Fruit fly (Drosophila melanogaster) whole organism, embryonic: ENCODE results near the gene Rab23.

Source experiments
- CG10209 ChIP-seq: fragments of 200-800 bp; sonication (Bioruptor generic); optimal IDR thresholded peaks from 3 replicates; lab custom pipeline; 2017; ENCODE audit warnings: missing biosample characterization, mild to moderate bottlenecking, missing genetic modification characterization, missing genetic modification reagents
- CG10431 ChIP-seq: fragments of 200-800 bp; sonication (Bioruptor generic); optimal IDR thresholded peaks from 3 replicates; lab custom pipeline; 2018; ENCODE audit warnings: missing biosample characterization, mild to moderate bottlenecking, missing genetic modification characterization
- CG11398 ChIP-seq: fragments of 200-800 bp; sonication (Bioruptor generic); optimal IDR thresholded peaks from 2 replicates; lab custom pipeline; 2016; ENCODE audit warnings: missing biosample characterization, missing genetic modification characterization
- CG12104 ChIP-seq: fragments of 200-800 bp; sonication (Bioruptor generic); optimal IDR thresholded peaks from 3 replicates; lab custom pipeline; 2016; ENCODE audit warnings: missing biosample characterization, missing genetic modification characterization
- CG12155 ChIP-seq: fragments of 200-800 bp; sonication (Bioruptor generic); optimal IDR thresholded peaks from 3 replicates; lab custom pipeline; 2016; ENCODE audit warnings: missing biosample characterization, missing genetic modification characterization
- CG12659 ChIP-seq: fragments of 200-800 bp; sonication (Bioruptor generic); optimal IDR thresholded peaks from 3 replicates; lab custom pipeline; 2017; ENCODE audit warnings: mild to moderate bottlenecking, missing biosample characterization, missing genetic modification reagents, missing genetic modification characterization
- CG13775 ChIP-seq: fragments of 200-800 bp; sonication (Bioruptor generic); optimal IDR thresholded peaks from 3 replicates; lab custom pipeline; 2017; ENCODE audit warnings: missing biosample characterization, mild to moderate bottlenecking, missing genetic modification characterization
- CG14667 ChIP-seq: fragments of 200-800 bp; sonication (Bioruptor generic); IDR thresholded peaks from 2 replicates; pipeline ENCODE4 v1.3.6; 2022; ENCODE audit warnings: missing biosample characterization, missing genetic modification characterization
- CG15269 ChIP-seq: fragments of 200-800 bp; sonication (Bioruptor generic); optimal IDR thresholded peaks from 2 replicates; lab custom pipeline; 2018; ENCODE audit warnings: missing biosample characterization, mild to moderate bottlenecking, missing genetic modification characterization, moderate library complexity
- CG1529 ChIP-seq: fragments of 200-800 bp; sonication (Bioruptor generic); optimal IDR thresholded peaks from 3 replicates; lab custom pipeline; 2018; ENCODE audit warnings: missing biosample characterization, missing genetic modification characterization
- CG16813 ChIP-seq: fragments of 200-800 bp; sonication (Bioruptor generic); IDR thresholded peaks from 3 replicates; pipeline ENCODE4 v1.3.6; 2022; ENCODE audit warnings: missing biosample characterization, missing genetic modification characterization; ENCODE audit not compliant: partially characterized antibody
- CG16863 ChIP-seq: fragments of 200-800 bp; sonication (Bioruptor generic); optimal IDR thresholded peaks from 3 replicates; lab custom pipeline; 2016; ENCODE audit warnings: missing biosample characterization, missing genetic modification characterization
- CG31388 ChIP-seq: fragments of 200-800 bp; sonication (Bioruptor generic); optimal IDR thresholded peaks from 2 replicates; lab custom pipeline; 2016; ENCODE audit warnings: missing biosample characterization, missing genetic modification characterization
- CG42726 ChIP-seq: fragments of 200-800 bp; sonication (Bioruptor generic); IDR thresholded peaks from 2 replicates; pipeline ENCODE4 v1.3.6; 2022; ENCODE audit warnings: missing biosample characterization, missing genetic modification characterization; ENCODE audit not compliant: partially characterized antibody
- CG5245 ChIP-seq: fragments of 200-800 bp; sonication (Bioruptor generic); optimal IDR thresholded peaks from 3 replicates; lab custom pipeline; 2016; ENCODE audit warnings: missing biosample characterization, missing genetic modification characterization
- CG7372 ChIP-seq: fragments of 200-800 bp; sonication (Bioruptor generic); IDR thresholded peaks from 2 replicates; pipeline ENCODE4 v1.3.6; 2022; ENCODE audit warnings: missing biosample characterization, missing genetic modification characterization
- CG8290 ChIP-seq, 3 experiments: fragments of 200-800 bp; sonication (Bioruptor generic); optimal IDR thresholded peaks; 2 replicates each; lab custom pipeline; 2016 to 2019; ENCODE audit warnings: missing biosample characterization in 3 of 3, missing genetic modification characterization in 3 of 3, mild to moderate bottlenecking in 2 of 3, moderate library complexity in 1 of 3
- CG8359 ChIP-seq: fragments of 200-800 bp; sonication (Bioruptor generic); optimal IDR thresholded peaks from 2 replicates; lab custom pipeline; 2017; ENCODE audit warnings: missing biosample characterization, mild to moderate bottlenecking, missing genetic modification characterization, borderline replicate concordance
- CrebB ChIP-seq: fragments of 200-800 bp; sonication (Bioruptor generic); optimal IDR thresholded peaks from 3 replicates; lab custom pipeline; 2018; ENCODE audit warnings: missing biosample characterization, mild to moderate bottlenecking, missing genetic modification characterization
- Dek ChIP-seq: fragments of 200-800 bp; sonication (Bioruptor generic); optimal IDR thresholded peaks from 3 replicates; lab custom pipeline; 2019; ENCODE audit warnings: missing biosample characterization, mild to moderate bottlenecking, missing genetic modification characterization, moderate library complexity
- Dll ChIP-seq: fragments of 200-800 bp; sonication (Bioruptor generic); IDR thresholded peaks from 4 replicates; pipeline ENCODE4 v1.3.6; 2022; ENCODE audit warnings: missing biosample characterization, missing genetic modification characterization; ENCODE audit not compliant: partially characterized antibody
- Drgx ChIP-seq: fragments of 200-800 bp; sonication (Bioruptor generic); IDR thresholded peaks from 2 replicates; pipeline ENCODE4 v1.3.6; 2022; ENCODE audit warnings: missing biosample characterization, missing genetic modification characterization
- GATAe ChIP-seq: fragments of 200-800 bp; sonication (Bioruptor generic); conservative IDR thresholded peaks from 2 replicates; pipeline ENCODE4 v1.3.6; 2022; ENCODE audit warnings: missing biosample characterization, missing genetic modification characterization
- HLH3B ChIP-seq: fragments of 200-800 bp; sonication (Bioruptor generic); IDR thresholded peaks from 2 replicates; pipeline ENCODE4 v1.3.6; 2022; ENCODE audit warnings: missing biosample characterization, missing genetic modification characterization
- HmgD ChIP-seq: fragments of 200-800 bp; sonication (Bioruptor generic); optimal IDR thresholded peaks from 3 replicates; lab custom pipeline; 2016; ENCODE audit warnings: missing biosample characterization, missing genetic modification characterization
- Hr3 ChIP-seq: fragments of 200-800 bp; sonication (Bioruptor generic); optimal IDR thresholded peaks from 3 replicates; lab custom pipeline; 2016; ENCODE audit warnings: missing biosample characterization, missing genetic modification characterization
- Kr ChIP-seq: fragments of 200-800 bp; sonication (Bioruptor generic); optimal IDR thresholded peaks from 2 replicates; lab custom pipeline; 2017; ENCODE audit warnings: missing biosample characterization, mild to moderate bottlenecking, missing genetic modification characterization
- MESR4 ChIP-seq: fragments of 200-800 bp; sonication (Bioruptor generic); optimal IDR thresholded peaks from 2 replicates; lab custom pipeline; 2018; ENCODE audit warnings: missing biosample characterization, mild to moderate bottlenecking, missing genetic modification characterization, moderate library complexity
- NFAT ChIP-seq: fragments of 200-800 bp; sonication (Bioruptor generic); IDR thresholded peaks from 2 replicates; pipeline ENCODE4 v1.3.6; 2022; ENCODE audit warnings: missing biosample characterization, missing genetic modification characterization
- Sin3A ChIP-seq: fragments of >200 bp; optimal IDR thresholded peaks from 2 replicates; lab custom pipeline; 2018
- Stat92E ChIP-seq, 3 experiments: fragments of >200 bp in 2 of 3; fragments of 200-800 bp in 1 of 3; sonication (Bioruptor generic) in 1 of 3; optimal IDR thresholded peaks; 2 replicates each; lab custom pipeline; 2017 to 2019; ENCODE audit warnings: missing biosample characterization in 3 of 3, missing genetic modification characterization in 3 of 3, mild to moderate bottlenecking in 1 of 3, moderate library complexity in 1 of 3
- amos ChIP-seq: fragments of 200-800 bp; sonication (Bioruptor generic); IDR thresholded peaks from 2 replicates; pipeline ENCODE4 v1.3.6; 2022; ENCODE audit warnings: missing biosample characterization, missing genetic modification characterization; ENCODE audit not compliant: partially characterized antibody
- az2 ChIP-seq: fragments of 200-800 bp; sonication (Bioruptor generic); optimal IDR thresholded peaks from 3 replicates; lab custom pipeline; 2016; ENCODE audit warnings: missing biosample characterization, missing genetic modification characterization
- br ChIP-seq: fragments of >200 bp; optimal IDR thresholded peaks from 2 replicates; lab custom pipeline; 2017
- danr ChIP-seq: fragments of 200-800 bp; sonication (Bioruptor generic); IDR thresholded peaks from 2 replicates; pipeline ENCODE4 v1.3.6; 2022; ENCODE audit warnings: missing biosample characterization, missing genetic modification characterization
- esg ChIP-seq: fragments of 200-800 bp; sonication (Bioruptor generic); conservative IDR thresholded peaks from 2 replicates; pipeline ENCODE4 v1.3.6; 2022; ENCODE audit warnings: missing biosample characterization, missing genetic modification characterization
- ewg ChIP-seq: fragments of 200-800 bp; sonication (Bioruptor generic); optimal IDR thresholded peaks from 3 replicates; lab custom pipeline; 2017; ENCODE audit warnings: mild to moderate bottlenecking, missing biosample characterization, missing genetic modification reagents, missing genetic modification characterization
- hbn ChIP-seq: fragments of 200-800 bp; sonication (Bioruptor generic); IDR thresholded peaks from 2 replicates; pipeline ENCODE4 v1.3.6; 2022; ENCODE audit warnings: missing biosample characterization, missing genetic modification characterization; ENCODE audit not compliant: partially characterized antibody
- her ChIP-seq: fragments of 200-800 bp; sonication (Bioruptor generic); optimal IDR thresholded peaks from 2 replicates; lab custom pipeline; 2016; ENCODE audit warnings: missing biosample characterization, missing genetic modification characterization
- jumu ChIP-seq: fragments of 200-800 bp; sonication (Bioruptor generic); optimal IDR thresholded peaks from 3 replicates; lab custom pipeline; 2016; ENCODE audit warnings: missing biosample characterization, missing genetic modification characterization
- nerfin-2 ChIP-seq: fragments of 200-800 bp; sonication (Bioruptor generic); IDR thresholded peaks from 2 replicates; pipeline ENCODE4 v1.3.6; 2022; ENCODE audit warnings: missing biosample characterization, missing genetic modification characterization; ENCODE audit not compliant: partially characterized antibody
- ro ChIP-seq: fragments of 200-800 bp; sonication (Bioruptor generic); IDR thresholded peaks from 2 replicates; pipeline ENCODE4 v1.3.6; 2022; ENCODE audit warnings: missing biosample characterization, missing genetic modification characterization
- row ChIP-seq: fragments of 200-800 bp; sonication (Bioruptor generic); IDR thresholded peaks from 3 replicates; pipeline ENCODE4 v1.3.6; 2022; ENCODE audit warnings: missing biosample characterization, missing genetic modification characterization
- sna ChIP-seq: fragments of 200-800 bp; sonication (Bioruptor generic); IDR thresholded peaks from 2 replicates; pipeline ENCODE4 v1.3.6; 2022; ENCODE audit warnings: missing biosample characterization, missing genetic modification characterization; ENCODE audit not compliant: partially characterized antibody
- so ChIP-seq: fragments of 200-800 bp; sonication (Bioruptor generic); IDR thresholded peaks from 3 replicates; pipeline ENCODE4 v1.3.6; 2022; ENCODE audit warnings: missing biosample characterization, missing genetic modification characterization
- sug ChIP-seq: fragments of 200-800 bp; optimal IDR thresholded peaks from 2 replicates; lab custom pipeline; 2019; ENCODE audit warnings: missing biosample characterization, mild to moderate bottlenecking, missing genetic modification characterization, moderate library complexity
- tap ChIP-seq: fragments of 200-800 bp; optimal IDR thresholded peaks from 3 replicates; lab custom pipeline; 2019; ENCODE audit warnings: missing biosample characterization, mild to moderate bottlenecking, missing genetic modification characterization, moderate library complexity
- vnd ChIP-seq: fragments of 200-800 bp; sonication (Bioruptor generic); IDR thresholded peaks from 3 replicates; pipeline ENCODE4 v1.3.6; 2022; ENCODE audit warnings: missing biosample characterization, missing genetic modification characterization; ENCODE audit not compliant: partially characterized antibody

Rab23 gene

DNA sequence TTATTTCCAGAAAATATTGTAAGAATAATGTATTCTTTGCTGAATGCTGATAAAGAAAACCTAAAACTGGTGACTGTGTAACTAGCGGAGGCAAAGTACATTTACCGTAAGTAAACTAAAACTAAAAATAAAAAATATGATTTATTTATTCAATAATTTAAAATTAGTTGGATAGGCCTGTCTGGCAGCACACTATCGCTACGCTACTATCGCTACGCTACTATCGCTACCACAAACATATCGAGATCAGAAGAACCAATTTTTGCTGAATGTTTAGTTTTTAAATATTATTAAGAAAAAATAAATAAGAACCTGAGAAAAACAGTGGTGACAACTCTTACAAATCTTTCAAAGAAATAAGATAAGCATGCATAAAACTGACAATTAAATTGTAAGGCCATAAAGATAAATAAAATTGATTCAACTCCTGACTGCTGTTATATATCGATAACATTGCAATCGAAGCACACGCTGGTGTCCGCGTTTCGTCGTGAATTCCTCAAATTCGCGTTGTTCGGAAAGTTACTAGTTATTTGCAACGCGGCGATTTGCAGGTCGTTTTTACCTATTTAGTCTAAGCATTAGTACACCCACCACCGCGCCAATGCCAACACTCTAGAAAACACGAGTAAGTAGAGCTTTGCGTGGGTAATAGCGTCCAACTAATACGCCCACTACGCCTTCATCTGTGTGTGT lies 24.9 kb downstream of the Rab23 start, which contains the start of gene Wdr33 (continued):
- TF ChIP-seq amos (GFP tag; lab: Robert Waterston, UW) (peak; percentile 91), HmgD (GFP tag; lab: Kevin White, UChicago) (no peak), ro (GFP tag; lab: Robert Waterston, UW) (no peak), CG8290 (GFP tag; optimal IDR thresholded peaks at IDR 0.05; lab: Kevin White, UChicago) (no peak), CG8290 (tag; optimal IDR thresholded peaks at IDR 0.05; lab: Kevin White, UChicago) (no peak), CG11398 (GFP tag; lab: Kevin White, UChicago) (no peak), row (peak; percentile 62; the same call in 2 of the 3 replicates), Hr3 (GFP tag; lab: Kevin White, UChicago) (peak; percentile 49), HLH3B (GFP tag; lab: Robert Waterston, UW) (peak; percentile 30; the same call in 1 of the 2 replicates), NFAT (GFP tag; lab: Robert Waterston, UW) (0 out of 2 replicates have a peak, but pooled peaks have one; percentile 8), tap (peak; percentile 29), her (GFP tag; lab: Kevin White, UChicago) (peak; percentile 1), so (GFP tag; lab: Robert Waterston, UW) (no peak), Drgx (GFP tag; lab: Robert Waterston, UW) (peak; percentile 18; the same call in 1 of the 2 replicates), CG31388 (GFP tag; lab: Kevin White, UChicago) (peak; percentile 21), GATAe (GFP tag; lab: Robert Waterston, UW) (no peak), esg (0 out of 2 replicates have a peak, but pooled peaks have one; percentile 44), CG16813 (GFP tag; lab: Robert Waterston, UW) (peak; percentile 94), hbn (GFP tag; lab: Robert Waterston, UW) (peak; percentile 90), CG14667 (GFP tag; lab: Robert Waterston, UW) (peak; percentile 16; the same call in 1 of the 2 replicates), CG10431 (no peak), sna (GFP tag; lab: Robert Waterston, UW) (peak; percentile 79), CG15269 (tag; lab: Kevin White, UChicago) (peak; percentile 37), CG8359 (no peak), Stat92E (GFP tag; optimal IDR thresholded peaks at IDR 0.05; lab: Kevin White, UChicago) (no peak), Kr (GFP tag; lab: Kevin White, UChicago) (no peak), CG5245 (no peak), br (lab: Kevin White, UChicago) (no peak), jumu (GFP tag; lab: Kevin White, UChicago) (no peak), CG12155 (GFP tag; lab: Kevin White, UChicago) (peak; percentile 83), CG10209 (peak; percentile 27), ewg (GFP tag; lab: Kevin White, UChicago) (no peak), CG12659 (GFP tag; lab: Kevin White, UChicago) (peak; percentile 43), sug (peak; percentile 10), MESR4 (GFP tag; lab: Kevin White, UChicago) (peak; percentile 85), CG42726 (peak; percentile 68; the same call in 1 of the 2 replicates), CrebB (tag; lab: Kevin White, UChicago) (no peak), CG13775 (GFP tag; lab: Kevin White, UChicago) (peak; percentile 69), az2 (GFP tag; lab: Kevin White, UChicago) (peak; percentile 46), Sin3A (lab: Kevin White, UChicago) (peak; percentile 60), Dll (GFP tag; lab: Robert Waterston, UW) (peak; percentile 96), CG16863 (GFP tag; lab: Kevin White, UChicago) (no peak), CG7372 (GFP tag; lab: Robert Waterston, UW) (no peak), CG1529 (peak; percentile 8), vnd (GFP tag; lab: Robert Waterston, UW) (peak; percentile 88), nerfin-2 (GFP tag; lab: Robert Waterston, UW) (peak; percentile 82), Dek (tag; lab: Kevin White, UChicago) (peak; percentile 34), CG12104 (GFP tag; lab: Kevin White, UChicago) (peak; percentile 27), danr (GFP tag; lab: Robert Waterston, UW) (0 out of 2 replicates have a peak, but pooled peaks have one; percentile 17)
